Fruit fly (Drosophila melanogaster) whole organism, embryonic: ENCODE data around the gene Cyp1.

ENCODE experiments used
- Aef1 ChIP-seq: fragments of 200-800 bp; sonication (Bioruptor generic); IDR thresholded peaks from 3 replicates; pipeline ENCODE4 v1.3.6; 2022; ENCODE audit warnings: missing biosample characterization, missing genetic modification characterization
- B-H2 ChIP-seq: fragments of 200-800 bp; sonication (Bioruptor generic); optimal IDR thresholded peaks from 2 replicates; lab custom pipeline; 2018; ENCODE audit warnings: missing biosample characterization, mild to moderate bottlenecking, missing genetic modification characterization
- CG11398 ChIP-seq: fragments of 200-800 bp; sonication (Bioruptor generic); optimal IDR thresholded peaks from 2 replicates; lab custom pipeline; 2016; ENCODE audit warnings: missing biosample characterization, missing genetic modification characterization
- CG11723 ChIP-seq: fragments of 200-800 bp; sonication (Bioruptor generic); optimal IDR thresholded peaks from 2 replicates; lab custom pipeline; 2017; ENCODE audit warnings: missing biosample characterization, mild to moderate bottlenecking, missing genetic modification characterization
- CG12391 ChIP-seq: fragments of 200-800 bp; sonication (Bioruptor generic); optimal IDR thresholded peaks from 3 replicates; lab custom pipeline; 2018; ENCODE audit warnings: missing biosample characterization, mild to moderate bottlenecking, missing genetic modification characterization, moderate library complexity
- CG14014 ChIP-seq: fragments of 200-800 bp; sonication (Bioruptor generic); IDR thresholded peaks from 2 replicates; pipeline ENCODE4 v1.3.6; 2022; ENCODE audit warnings: missing biosample characterization, missing genetic modification characterization
- CG14441 ChIP-seq: fragments of 200-800 bp; sonication (Bioruptor generic); IDR thresholded peaks from 2 replicates; pipeline ENCODE4 v1.3.6; 2022; ENCODE audit warnings: missing biosample characterization, missing genetic modification characterization
- CG1529 ChIP-seq: fragments of 200-800 bp; sonication (Bioruptor generic); optimal IDR thresholded peaks from 3 replicates; lab custom pipeline; 2018; ENCODE audit warnings: missing biosample characterization, missing genetic modification characterization
- CG15601 ChIP-seq: fragments of 200-800 bp; sonication (Bioruptor generic); optimal IDR thresholded peaks from 3 replicates; lab custom pipeline; 2019; ENCODE audit warnings: missing biosample characterization, mild to moderate bottlenecking, missing genetic modification characterization, moderate library complexity
- CG1647 ChIP-seq: fragments of 200-800 bp; sonication (Bioruptor generic); optimal IDR thresholded peaks from 3 replicates; lab custom pipeline; 2016; ENCODE audit warnings: missing biosample characterization, missing genetic modification characterization
- CG16863 ChIP-seq: fragments of 200-800 bp; sonication (Bioruptor generic); optimal IDR thresholded peaks from 3 replicates; lab custom pipeline; 2016; ENCODE audit warnings: missing biosample characterization, missing genetic modification characterization
- CG17361 ChIP-seq: fragments of 200-800 bp; sonication (Bioruptor generic); IDR thresholded peaks from 3 replicates; pipeline ENCODE4 v1.3.6; 2022; ENCODE audit warnings: missing biosample characterization, missing genetic modification characterization
- CG17829 ChIP-seq: fragments of 200-800 bp; optimal IDR thresholded peaks from 2 replicates; lab custom pipeline; 2019; ENCODE audit warnings: missing biosample characterization, mild to moderate bottlenecking, missing genetic modification characterization, moderate library complexity
- CG18262 ChIP-seq: fragments of 200-800 bp; optimal IDR thresholded peaks from 3 replicates; lab custom pipeline; 2019; ENCODE audit warnings: missing biosample characterization, mild to moderate bottlenecking, missing genetic modification characterization, moderate library complexity
- CG32772 ChIP-seq: fragments of 200-800 bp; sonication (Bioruptor generic); IDR thresholded peaks from 2 replicates; pipeline ENCODE4 v1.3.6; 2022; ENCODE audit warnings: missing biosample characterization, missing genetic modification characterization
- CG34376 ChIP-seq: fragments of 200-800 bp; sonication (Bioruptor generic); optimal IDR thresholded peaks from 2 replicates; lab custom pipeline; 2018; ENCODE audit warnings: missing biosample characterization, mild to moderate bottlenecking, missing genetic modification characterization
- CG42726 ChIP-seq: fragments of 200-800 bp; sonication (Bioruptor generic); IDR thresholded peaks from 2 replicates; pipeline ENCODE4 v1.3.6; 2022; ENCODE audit warnings: missing biosample characterization, missing genetic modification characterization; ENCODE audit not compliant: partially characterized antibody
- CG6272 ChIP-seq: fragments of 200-800 bp; sonication (Bioruptor generic); IDR thresholded peaks from 2 replicates; pipeline ENCODE4 v1.3.6; 2022; ENCODE audit warnings: missing biosample characterization, missing genetic modification characterization
- CG6689 ChIP-seq: fragments of 200-800 bp; sonication (Bioruptor generic); IDR thresholded peaks from 2 replicates; pipeline ENCODE4 v1.3.6; 2022; ENCODE audit warnings: missing biosample characterization, missing genetic modification characterization
- CG7271 ChIP-seq: fragments of 200-800 bp; sonication (Bioruptor generic); optimal IDR thresholded peaks from 2 replicates; lab custom pipeline; 2018; ENCODE audit warnings: missing biosample characterization, mild to moderate bottlenecking, missing genetic modification characterization, moderate library complexity
- CG7357 ChIP-seq: fragments of 200-800 bp; sonication (Bioruptor generic); IDR thresholded peaks from 3 replicates; pipeline ENCODE4 v1.3.6; 2022; ENCODE audit warnings: missing biosample characterization, missing genetic modification characterization
- CG8089 ChIP-seq: fragments of 200-800 bp; sonication (Bioruptor generic); optimal IDR thresholded peaks from 3 replicates; lab custom pipeline; 2016; ENCODE audit warnings: missing biosample characterization, missing genetic modification characterization
- CG8388 ChIP-seq: fragments of 200-800 bp; sonication (Bioruptor generic); optimal IDR thresholded peaks from 2 replicates; lab custom pipeline; 2019; ENCODE audit warnings: missing biosample characterization, mild to moderate bottlenecking, missing genetic modification characterization, moderate library complexity
- CG9727 ChIP-seq: fragments of 200-800 bp; sonication (Bioruptor generic); optimal IDR thresholded peaks from 3 replicates; lab custom pipeline; 2017; ENCODE audit warnings: missing biosample characterization, mild to moderate bottlenecking, missing genetic modification characterization
- Dbx ChIP-seq: fragments of 200-800 bp; sonication (Bioruptor generic); IDR thresholded peaks from 3 replicates; pipeline ENCODE4 v1.3.6; 2022; ENCODE audit warnings: missing biosample characterization, missing genetic modification characterization
- Elba2 ChIP-seq: fragments of 200-800 bp; sonication (Bioruptor generic); optimal IDR thresholded peaks from 3 replicates; lab custom pipeline; 2016; ENCODE audit warnings: missing biosample characterization, missing genetic modification characterization
- H2.0 ChIP-seq: fragments of 200-800 bp; sonication (Bioruptor generic); IDR thresholded peaks from 2 replicates; pipeline ENCODE4 v1.3.6; 2022; ENCODE audit warnings: missing biosample characterization, missing genetic modification characterization
- HLH54F ChIP-seq: fragments of 200-800 bp; sonication (Bioruptor generic); optimal IDR thresholded peaks from 3 replicates; lab custom pipeline; 2016; ENCODE audit warnings: missing biosample characterization, missing genetic modification characterization
- Hand ChIP-seq: fragments of 200-800 bp; sonication (Bioruptor generic); optimal IDR thresholded peaks from 2 replicates; lab custom pipeline; 2017; ENCODE audit warnings: mild to moderate bottlenecking, missing biosample characterization, missing genetic modification reagents, missing genetic modification characterization
- Hr78 ChIP-seq, 2 experiments: fragments of 200-800 bp in 1 of 2; fragments of >200 bp in 1 of 2; sonication (Bioruptor generic) in 1 of 2; optimal IDR thresholded peaks; 2 replicates each; lab custom pipeline; 2017 to 2019; ENCODE audit warnings: missing biosample characterization in 2 of 2, missing genetic modification characterization in 2 of 2, mild to moderate bottlenecking in 1 of 2, moderate library complexity in 1 of 2
- Hsf ChIP-seq: fragments of 200-800 bp; sonication (Bioruptor generic); optimal IDR thresholded peaks from 3 replicates; lab custom pipeline; 2016; ENCODE audit warnings: missing biosample characterization, missing genetic modification characterization
- Med ChIP-seq: fragments of 200-800 bp; sonication (Bioruptor generic); peaks from one replicate; lab custom pipeline; 2016; ENCODE audit warnings: missing biosample characterization, missing genetic modification characterization, mild to moderate bottlenecking, inconsistent platforms, moderate library complexity
- Meics ChIP-seq: fragments of 200-800 bp; sonication (Bioruptor generic); optimal IDR thresholded peaks from 2 replicates; lab custom pipeline; 2017; ENCODE audit warnings: missing biosample characterization, mild to moderate bottlenecking, missing genetic modification characterization
- Neu2 ChIP-seq: fragments of 200-800 bp; sonication (Bioruptor generic); optimal IDR thresholded peaks from 3 replicates; lab custom pipeline; 2016; ENCODE audit warnings: missing biosample characterization, missing genetic modification characterization, borderline replicate concordance
- NfI ChIP-seq: fragments of 200-800 bp; sonication (Bioruptor generic); optimal IDR thresholded peaks from 3 replicates; lab custom pipeline; 2018; ENCODE audit warnings: missing biosample characterization, mild to moderate bottlenecking, missing genetic modification characterization, moderate library complexity
- TFAM ChIP-seq: fragments of 200-800 bp; sonication (Bioruptor generic); optimal IDR thresholded peaks from 2 replicates; lab custom pipeline; 2017; ENCODE audit warnings: missing biosample characterization, missing genetic modification characterization, inconsistent platforms
- Usf ChIP-seq: fragments of 200-800 bp; sonication (Bioruptor generic); optimal IDR thresholded peaks from 2 replicates; lab custom pipeline; 2017; ENCODE audit warnings: missing genotype, missing biosample characterization, missing genetic modification characterization
- YL-1 ChIP-seq: fragments of 200-800 bp; sonication (Bioruptor generic); optimal IDR thresholded peaks from 3 replicates; lab custom pipeline; 2017; ENCODE audit warnings: missing biosample characterization, mild to moderate bottlenecking, missing genetic modification characterization
- ara ChIP-seq: fragments of 200-800 bp; sonication (Bioruptor generic); IDR thresholded peaks from 2 replicates; pipeline ENCODE4 v1.3.6; 2022; ENCODE audit warnings: missing biosample characterization, missing genetic modification characterization
- dan ChIP-seq: fragments of 200-800 bp; sonication (Bioruptor generic); IDR thresholded peaks from 2 replicates; pipeline ENCODE4 v1.3.6; 2022; ENCODE audit warnings: missing biosample characterization, missing genetic modification characterization
- dmrt99B ChIP-seq: fragments of 200-800 bp; sonication (Bioruptor generic); optimal IDR thresholded peaks from 2 replicates; lab custom pipeline; 2018; ENCODE audit warnings: missing biosample characterization, mild to moderate bottlenecking, missing genetic modification characterization, moderate library complexity
- dpn ChIP-seq, 2 experiments: fragments of 200-800 bp; sonication (Bioruptor generic); optimal IDR thresholded peaks; 3 replicates each; lab custom pipeline; 2016; ENCODE audit warnings: missing biosample characterization in 2 of 2, missing genetic modification characterization in 2 of 2
- ham ChIP-seq: fragments of 200-800 bp; sonication (Bioruptor generic); IDR thresholded peaks from 2 replicates; pipeline ENCODE4 v1.3.6; 2022; ENCODE audit warnings: missing biosample characterization, missing genetic modification characterization
- lilli ChIP-seq: fragments of 200-800 bp; sonication (Bioruptor generic); optimal IDR thresholded peaks from 3 replicates; lab custom pipeline; 2016; ENCODE audit warnings: missing biosample characterization, missing genetic modification characterization
- lola ChIP-seq, 3 experiments: fragments of >200 bp in 2 of 3; fragments of 200-800 bp in 1 of 3; sonication (Bioruptor generic) in 1 of 3; optimal IDR thresholded peaks; 2 replicates each; lab custom pipeline; 2017 to 2019; ENCODE audit warnings: missing biosample characterization in 3 of 3, missing genetic modification characterization in 3 of 3, mild to moderate bottlenecking in 1 of 3, moderate library complexity in 1 of 3
- nerfin-2 ChIP-seq: fragments of 200-800 bp; sonication (Bioruptor generic); IDR thresholded peaks from 2 replicates; pipeline ENCODE4 v1.3.6; 2022; ENCODE audit warnings: missing biosample characterization, missing genetic modification characterization; ENCODE audit not compliant: partially characterized antibody
- phol ChIP-seq: fragments of 200-800 bp; sonication (Bioruptor generic); optimal IDR thresholded peaks from 3 replicates; lab custom pipeline; 2018; ENCODE audit warnings: missing biosample characterization, mild to moderate bottlenecking, missing genetic modification characterization, moderate library complexity
- sna ChIP-seq: fragments of 200-800 bp; sonication (Bioruptor generic); IDR thresholded peaks from 2 replicates; pipeline ENCODE4 v1.3.6; 2022; ENCODE audit warnings: missing biosample characterization, missing genetic modification characterization; ENCODE audit not compliant: partially characterized antibody

The Cyp1 gene

DNA sequence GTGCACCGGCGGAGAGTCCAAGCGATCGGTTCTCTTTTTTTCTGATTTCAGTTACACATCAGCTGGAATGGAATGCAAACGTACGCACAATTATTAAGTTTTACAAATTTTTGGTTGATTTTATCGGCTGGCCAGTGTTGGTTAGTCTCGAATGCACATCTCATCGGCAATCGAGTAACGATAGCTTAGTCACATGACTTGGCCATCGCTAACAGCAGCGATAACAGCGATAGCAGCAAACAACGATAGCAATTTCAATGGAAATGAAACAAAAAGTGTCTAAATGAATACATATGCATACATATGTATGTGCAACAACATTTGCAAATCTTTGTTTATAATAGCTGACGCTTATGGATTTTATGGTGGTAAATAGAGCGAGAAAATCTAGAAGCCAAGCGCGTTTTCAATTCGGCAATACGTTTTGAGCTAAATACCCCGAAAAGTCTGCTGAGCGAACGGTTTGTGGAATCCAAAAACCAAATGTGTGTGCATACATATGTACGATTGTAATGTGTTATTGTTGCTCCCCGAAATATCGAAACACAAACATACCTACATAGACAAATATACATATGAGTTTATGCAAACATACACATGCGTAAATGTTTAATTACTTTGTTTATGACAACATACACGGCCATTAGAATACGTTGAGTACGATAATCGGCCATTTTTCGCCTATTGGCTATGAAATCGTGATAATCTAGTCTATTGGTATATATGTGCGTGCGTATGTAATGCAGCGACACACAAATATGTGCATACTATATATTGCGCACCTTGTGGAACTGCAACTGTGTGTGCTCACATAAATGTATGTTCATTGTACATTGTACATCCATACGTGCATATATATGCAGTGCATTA is 23.5 kb downstream of the Cyp1 start, which contains the start of gene CG3632 (continued):
- peak; percentile 28 for TF ChIP-seq CG1647
- TF ChIP-seq ara (GFP tag; lab: Robert Waterston, UW), result no peak
- peak; percentile 69; the same call in 2 of the 3 replicates for TF ChIP-seq Dbx (GFP tag; lab: Robert Waterston, UW)
- no peak for TF ChIP-seq CG14014 (GFP tag; lab: Robert Waterston, UW)
- TF ChIP-seq CG18262 (tag; lab: Kevin White, UChicago), result no peak
- no peak for TF ChIP-seq CG32772 (GFP tag; lab: Robert Waterston, UW)
- no peak for TF ChIP-seq Hand
- no peak for TF ChIP-seq lola (GFP tag; optimal IDR thresholded peaks at IDR 0.05; lab: Kevin White, UChicago)
- peak; percentile 84 for TF ChIP-seq nerfin-2
- no peak for TF ChIP-seq CG6689 (GFP tag; lab: Robert Waterston, UW)
- TF ChIP-seq phol, result peak; percentile 23
- TF ChIP-seq H2.0, result peak; percentile 28; the same call in 1 of the 2 replicates
- TF ChIP-seq Hsf (GFP tag; lab: Kevin White, UChicago), result peak; percentile 45
- peak; percentile 58 for TF ChIP-seq NfI (GFP tag; lab: Kevin White, UChicago)
- no peak for TF ChIP-seq TFAM (GFP tag; lab: Kevin White, UChicago)
- peak; percentile 58 for TF ChIP-seq B-H2 (GFP tag; lab: Kevin White, UChicago)
- TF ChIP-seq dan (GFP tag; lab: Robert Waterston, UW), result no peak
- TF ChIP-seq CG15601 (tag; lab: Kevin White, UChicago), result no peak
- peak; percentile 56; the same call in 1 of the 2 replicates for TF ChIP-seq sna
- no peak for TF ChIP-seq CG8089
- peak; percentile 61 for TF ChIP-seq CG14441 (GFP tag; lab: Robert Waterston, UW)
- TF ChIP-seq Med, result peak; percentile 95
- no peak for TF ChIP-seq Meics (GFP tag; lab: Kevin White, UChicago)
- TF ChIP-seq CG42726, result peak; percentile 74; the same call in 1 of the 2 replicates
- no peak for TF ChIP-seq Hr78 (GFP tag; optimal IDR thresholded peaks at IDR 0.05; lab: Kevin White, UChicago)
- TF ChIP-seq lilli (GFP tag; lab: Kevin White, UChicago), result peak; percentile 77
- TF ChIP-seq CG17361 (GFP tag; lab: Robert Waterston, UW), result no peak; the same call in 2 of the 3 replicates
- no peak for TF ChIP-seq CG7357 (GFP tag; lab: Robert Waterston, UW)
- no peak for TF ChIP-seq Usf
- TF ChIP-seq CG1529 (GFP tag; lab: Kevin White, UChicago), result no peak
- peak; percentile 37 for TF ChIP-seq CG34376 (GFP tag; lab: Kevin White, UChicago)
- TF ChIP-seq CG17829 (tag; lab: Kevin White, UChicago), result peak; percentile 8
- no peak for TF ChIP-seq CG7271
- peak; percentile 31 for TF ChIP-seq CG16863 (GFP tag; lab: Kevin White, UChicago)
- TF ChIP-seq CG11723 (GFP tag; lab: Kevin White, UChicago), result no peak
- TF ChIP-seq CG8388 (GFP tag; lab: Kevin White, UChicago), result peak; percentile 18
- no peak for TF ChIP-seq CG12391 (tag; lab: Kevin White, UChicago)
- peak; percentile 66 for TF ChIP-seq HLH54F (GFP tag; lab: Kevin White, UChicago)
- TF ChIP-seq CG11398 (GFP tag; lab: Kevin White, UChicago), result peak; percentile 18
- TF ChIP-seq Aef1 (GFP tag; lab: Robert Waterston, UW), result no peak
- peak; percentile 50 for TF ChIP-seq CG6272 (GFP tag; lab: Robert Waterston, UW)
- TF ChIP-seq YL-1 (GFP tag; lab: Kevin White, UChicago), result peak; percentile 85
- TF ChIP-seq dmrt99B (tag; lab: Kevin White, UChicago), result no peak
- no peak for TF ChIP-seq ham (GFP tag; lab: Robert Waterston, UW)
- TF ChIP-seq Elba2 (GFP tag; lab: Kevin White, UChicago), result peak; percentile 89
- TF ChIP-seq dpn (GFP tag; optimal IDR thresholded peaks at IDR 0.05; lab: Kevin White, UChicago), result peak; percentile 59 to 65
- TF ChIP-seq CG9727 (GFP tag; lab: Kevin White, UChicago), result peak; percentile 7
- TF ChIP-seq Neu2 (GFP tag; lab: Kevin White, UChicago), result no peak
